Worm (Caenorhabditis elegans): ENCODE measurements around the gene F14D7.14.

- TF ChIP-seq ztf-11 (tag; optimal IDR thresholded peaks at IDR 0.05) (no peak), nfya-1 (tag; optimal IDR thresholded peaks at IDR 0.05; ENCODE audit: insufficient read depth) (no peak), fos-1 (tag; optimal IDR thresholded peaks at IDR 0.05) (no peak), nhr-25 (tag; optimal IDR thresholded peaks at IDR 0.05) (no peak), unc-39 (tag; optimal IDR thresholded peaks at IDR 0.05) (no peak), pqm-1 (tag; optimal IDR thresholded peaks at IDR 0.05) (no peak), zag-1 (tag; optimal IDR thresholded peaks at IDR 0.05) (no peak)
Measured at ce11 chrV:14282222-14282709, 27.5 kb upstream of the F14D7.14 start, which contains the start of the genes srt-74 and F40G12.9.
